Worm (Caenorhabditis elegans): Measurements from ENCODE around the gene nlp-59.
A peak's percentile ranks its signal among the peaks of the same experiment; 100 is the strongest.

Gene nlp-59

DNA sequence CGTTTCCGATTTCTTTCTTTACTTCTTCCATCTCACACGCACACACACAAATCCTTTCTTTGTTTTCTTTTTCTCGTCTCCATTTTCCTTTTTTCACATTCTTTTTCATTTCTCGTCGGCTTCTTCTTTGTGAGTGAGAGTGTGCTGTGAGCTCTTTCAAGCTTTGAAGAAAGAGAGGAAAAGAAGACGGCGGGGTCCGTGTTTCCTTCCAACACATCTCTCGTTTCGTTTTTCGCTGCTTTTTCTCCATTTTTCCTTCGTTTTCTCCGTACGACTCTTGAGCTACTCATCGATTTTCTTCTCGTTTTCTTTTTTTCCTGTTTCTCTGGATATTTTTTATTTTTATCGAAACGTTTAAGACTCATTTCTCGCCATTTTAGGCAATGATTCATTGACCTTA is 41.1 kb upstream of the nlp-59 start:
- TF ChIP-seq ces-1 (GFP tag; optimal IDR thresholded peaks at IDR 0.05) (peak; percentile 15), cnd-1 (tag; optimal IDR thresholded peaks at IDR 0.05) (no peak)

DNA sequence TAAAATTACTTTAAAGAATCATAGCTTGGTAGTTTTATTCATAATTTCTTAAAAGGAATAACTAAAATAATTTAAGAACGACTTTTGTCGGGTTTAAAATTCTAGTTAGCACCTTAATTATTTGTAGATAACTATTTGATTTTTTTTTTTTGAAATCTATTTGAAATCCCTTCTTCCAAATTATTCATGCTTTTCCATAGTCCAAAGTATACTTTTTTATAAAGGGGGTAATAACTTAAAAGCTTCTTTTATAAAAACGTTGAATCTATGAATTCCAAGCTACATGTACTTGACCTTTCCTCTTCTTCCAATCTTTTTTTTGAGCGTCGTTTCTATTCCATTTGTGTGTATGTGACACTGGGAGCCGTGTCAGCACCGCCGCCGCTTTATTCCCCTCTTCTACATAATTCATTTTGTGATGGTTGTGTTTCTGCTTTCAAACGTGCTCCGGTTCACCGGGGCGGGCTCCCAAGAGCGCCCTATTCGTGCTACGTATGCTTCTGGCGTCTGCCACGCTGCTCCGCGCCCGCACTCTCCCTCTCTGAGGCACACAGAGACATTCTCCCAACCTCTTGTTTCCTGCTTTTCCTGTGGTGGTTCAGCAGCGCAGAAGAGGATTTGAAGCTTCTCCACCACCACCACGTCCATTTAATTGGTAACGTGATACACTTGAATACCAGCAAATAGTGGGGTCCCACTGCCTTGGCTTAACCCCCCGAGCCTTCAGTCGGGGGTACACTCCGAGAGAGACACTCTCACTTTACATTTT is 37.6 kb upstream of the nlp-59 start:
- TF ChIP-seq ceh-83 (GFP tag; optimal IDR thresholded peaks at IDR 0.05) (no peak), ces-1 (GFP tag; optimal IDR thresholded peaks at IDR 0.05) (no peak), sem-2 (GFP tag; optimal IDR thresholded peaks at IDR 0.05) (no peak), ztf-11 (tag; optimal IDR thresholded peaks at IDR 0.05) (no peak), unc-62 (GFP tag; optimal IDR thresholded peaks at IDR 0.05) (no peak), drap-1 (GFP tag; optimal IDR thresholded peaks at IDR 0.05) (no peak), ceh-39 (tag; optimal IDR thresholded peaks at IDR 0.05) (no peak), lsy-2 (tag; optimal IDR thresholded peaks at IDR 0.05) (no peak), ham-2 (GFP tag; optimal IDR thresholded peaks at IDR 0.05) (no peak), lin-13 (tag; optimal IDR thresholded peaks at IDR 0.05) (no peak), nhr-12 (tag; optimal IDR thresholded peaks at IDR 0.05) (no peak)

DNA sequence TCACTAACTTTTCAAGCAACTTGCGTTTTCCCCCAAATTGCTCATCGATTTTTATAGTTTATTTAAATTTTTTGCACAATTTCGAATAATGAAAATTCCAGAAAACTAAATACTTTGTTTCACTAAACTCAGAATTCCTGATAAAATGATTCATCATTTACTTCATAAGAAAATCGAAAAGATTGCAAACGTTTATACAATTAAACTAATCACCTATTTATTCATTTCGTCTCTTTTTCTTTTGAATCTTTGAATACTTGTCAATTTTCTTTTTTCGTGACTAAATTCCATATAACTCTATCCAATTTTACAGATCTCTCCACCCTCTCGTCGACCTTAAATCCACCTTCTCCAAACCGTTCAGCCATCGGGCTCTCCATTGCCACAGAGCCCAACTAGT is 34.6 kb upstream of the nlp-59 start, which contains the start of gene C30G7.2:
Gene C30G7.2 (plus strand): TSS at position 301 of the 400 bp plus-strand sequence.
- TF ChIP-seq nhr-28 (tag; optimal IDR thresholded peaks at IDR 0.05) (no peak), pha-4 (tag; optimal IDR thresholded peaks at IDR 0.05) (no peak), blmp-1 (tag; optimal IDR thresholded peaks at IDR 0.05) (no peak), zip-8 (tag; optimal IDR thresholded peaks at IDR 0.05) (no peak), flh-1 (GFP tag; optimal IDR thresholded peaks at IDR 0.05) (no peak)

DNA sequence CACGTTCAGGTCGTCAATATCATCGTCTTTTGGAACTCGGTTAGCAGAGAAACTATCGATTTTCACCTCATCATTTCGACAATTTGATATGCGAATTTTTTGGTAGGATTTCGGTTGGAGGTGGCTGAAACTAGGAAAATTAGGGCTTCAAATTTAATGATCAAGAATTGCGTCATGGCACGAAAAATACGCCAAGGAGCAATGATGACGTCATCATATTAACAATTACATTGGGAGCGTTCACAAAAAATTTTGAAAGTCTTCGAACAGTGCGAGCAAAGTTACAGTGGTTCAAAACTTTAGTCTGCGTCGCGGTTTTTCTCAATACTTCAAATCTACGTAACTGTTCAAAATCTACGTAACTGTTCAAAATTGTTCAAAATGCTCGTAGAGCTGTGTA is 28.3 kb upstream of the nlp-59 start:
- no peak for TF ChIP-seq pha-4 (tag; optimal IDR thresholded peaks at IDR 0.05)
- peak; percentile 96 for TF ChIP-seq zip-8 (tag; optimal IDR thresholded peaks at IDR 0.05)

DNA sequence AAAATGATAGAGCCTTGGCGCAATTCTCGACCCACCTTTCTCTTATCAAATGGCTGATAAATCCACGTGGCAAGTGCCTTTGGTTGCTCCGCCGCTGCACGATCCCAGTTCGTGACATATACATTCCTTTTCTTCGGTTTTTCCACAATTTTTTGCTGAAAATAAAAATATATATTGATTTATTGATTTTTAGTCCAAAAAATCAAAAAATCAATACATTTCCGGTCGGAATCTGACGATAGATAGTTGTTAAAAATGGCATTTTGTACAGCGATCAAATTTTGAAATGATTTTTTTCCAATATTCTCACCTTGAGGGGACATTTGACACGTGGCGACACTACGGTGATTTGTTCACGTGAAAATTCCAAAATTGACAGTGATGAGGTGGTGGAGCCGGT is 27.5 kb upstream of the nlp-59 start:
- TF ChIP-seq pha-4 (tag; optimal IDR thresholded peaks at IDR 0.05) (no peak), ceh-83 (GFP tag; optimal IDR thresholded peaks at IDR 0.05) (no peak), nhr-2 (tag; optimal IDR thresholded peaks at IDR 0.05) (no peak), lin-13 (tag; optimal IDR thresholded peaks at IDR 0.05) (no peak)

DNA sequence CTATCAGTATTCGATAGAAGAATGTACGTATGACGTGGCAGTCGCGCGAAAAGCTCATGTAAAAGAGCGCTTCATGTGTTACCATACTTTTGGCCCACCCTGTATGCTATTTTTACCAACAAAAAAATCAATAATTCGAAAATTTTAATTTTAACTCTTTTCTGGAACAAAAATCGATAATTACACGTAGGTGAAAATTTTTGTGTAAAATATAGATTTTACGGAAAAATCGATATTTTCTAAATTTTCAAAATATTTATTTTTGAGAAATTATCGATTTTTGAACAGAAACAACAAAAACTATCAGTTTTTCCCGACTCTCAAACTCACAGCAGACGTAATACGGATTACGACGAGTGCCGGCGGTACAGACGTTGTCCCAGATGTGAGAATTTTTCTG is 26.1 kb upstream of the nlp-59 start:
- TF ChIP-seq ztf-11 (tag; optimal IDR thresholded peaks at IDR 0.05) (no peak), flh-1 (GFP tag; optimal IDR thresholded peaks at IDR 0.05) (no peak), ham-2 (GFP tag; optimal IDR thresholded peaks at IDR 0.05) (no peak), drap-1 (GFP tag; optimal IDR thresholded peaks at IDR 0.05) (no peak), snpc-4 (tag; optimal IDR thresholded peaks at IDR 0.05) (no peak), nhr-76 (tag; optimal IDR thresholded peaks at IDR 0.05) (no peak)

DNA sequence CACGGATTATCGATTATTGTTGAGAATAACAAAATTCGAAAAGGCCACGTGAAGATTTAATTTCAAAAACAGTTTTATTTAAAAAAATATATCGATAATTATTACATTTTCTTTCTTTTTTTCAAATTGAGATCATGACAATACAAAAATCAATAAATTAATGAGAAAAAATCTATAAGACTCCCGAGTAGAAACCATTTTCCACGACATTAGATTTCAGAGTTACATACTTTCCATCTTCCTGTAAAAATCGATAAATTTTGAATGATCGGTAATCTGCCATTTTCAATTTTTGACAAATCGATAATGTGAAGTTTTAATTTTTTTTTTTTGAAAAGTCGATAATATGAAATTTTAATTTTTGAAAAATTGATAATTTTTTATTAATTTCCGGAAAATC is 25.5 kb upstream of the nlp-59 start, which contains the start of gene C30G7.3:
Gene C30G7.3 (minus strand): TSS at position 8 of the 400 bp plus-strand sequence.
- no peak for TF ChIP-seq ztf-11 (tag; optimal IDR thresholded peaks at IDR 0.05)
- no peak for TF ChIP-seq unc-62 (GFP tag; optimal IDR thresholded peaks at IDR 0.05)
- no peak for TF ChIP-seq lin-32 (GFP tag; optimal IDR thresholded peaks at IDR 0.05)
- TF ChIP-seq snpc-4 (tag; optimal IDR thresholded peaks at IDR 0.05): no peak
- TF ChIP-seq tbx-8 (GFP tag; optimal IDR thresholded peaks at IDR 0.05): no peak
- TF ChIP-seq mep-1 (tag; optimal IDR thresholded peaks at IDR 0.05): no peak
- no peak for TF ChIP-seq nhr-28 (tag; optimal IDR thresholded peaks at IDR 0.05)
- no peak for TF ChIP-seq zip-8 (tag; optimal IDR thresholded peaks at IDR 0.05)
- no peak for TF ChIP-seq nhr-237 (tag; optimal IDR thresholded peaks at IDR 0.05)
- no peak for TF ChIP-seq blmp-1 (tag; optimal IDR thresholded peaks at IDR 0.05)
- no peak for TF ChIP-seq ceh-83 (GFP tag; optimal IDR thresholded peaks at IDR 0.05)
- TF ChIP-seq lsy-2 (tag; optimal IDR thresholded peaks at IDR 0.05): no peak
- TF ChIP-seq flh-1 (GFP tag; optimal IDR thresholded peaks at IDR 0.05): no peak
- no peak for TF ChIP-seq elt-1 (tag; optimal IDR thresholded peaks at IDR 0.05; ENCODE audit: borderline replicate concordance, insufficient read depth)
